Fruit fly (Drosophila melanogaster): ENCODE measurements around the gene Naa20A.

- peak; percentile 49; the same call in 1 of the 2 replicates for TF ChIP-seq Gug (GFP tag; IDR thresholded peaks at IDR 0.05)
- TF ChIP-seq CG6163 (GFP tag; IDR thresholded peaks at IDR 0.05): peak; percentile 71
- TF ChIP-seq CG32006 (GFP tag; optimal IDR thresholded peaks at IDR 0.05): peak; percentile 55
- peak; percentile 26 for TF ChIP-seq Lpt (GFP tag; optimal IDR thresholded peaks at IDR 0.05)
- peak in 1 of 2 experiments; percentile 30 for TF ChIP-seq salr (GFP tag; optimal IDR thresholded peaks at IDR 0.05)
- TF ChIP-seq CG10669 (GFP tag; optimal IDR thresholded peaks at IDR 0.05): peak; percentile 40
- TF ChIP-seq CG9139 (GFP tag; optimal IDR thresholded peaks at IDR 0.05): no peak
Observed at dm6 chrX:19666991-19667409, 44.1 kb upstream of the Naa20A start, which contains the start of gene Zw.

Data from whole organism, prepupa.